Worm (Caenorhabditis elegans) whole organism, young adult: ENCODE data around the gene R160.3.

Experiments used
- F10E7.11 ChIP-seq: sonication (generic microtip); optimal IDR thresholded peaks from 2 replicates; lab custom pipeline; 2017; ENCODE audit warnings: mild to moderate bottlenecking, missing genetic modification characterization, moderate library complexity, missing compliant biosample characterization
- F49E8.2 ChIP-seq: sonication (generic microtip); optimal IDR thresholded peaks from 3 replicates; lab custom pipeline; 2017; ENCODE audit warnings: missing genetic modification characterization, mild to moderate bottlenecking, missing compliant biosample characterization, antibody characterized with exemption, moderate library complexity; ENCODE audit not compliant: insufficient read depth
- F57A8.1 ChIP-seq: fragments of 200-800 bp; sonication (Bioruptor generic); optimal IDR thresholded peaks from 2 replicates; lab custom pipeline; 2018; ENCODE audit warnings: mild to moderate bottlenecking, missing genetic modification characterization, moderate library complexity, missing compliant biosample characterization
- akir-1 ChIP-seq: fragments of 200-800 bp; sonication (Bioruptor generic); optimal IDR thresholded peaks from 2 replicates; lab custom pipeline; 2018; ENCODE audit warnings: mild to moderate bottlenecking, missing genetic modification characterization, moderate library complexity, missing compliant biosample characterization
- attf-3 ChIP-seq: fragments of 200-800 bp; sonication (Bioruptor generic); conservative IDR thresholded peaks from 2 replicates; pipeline ENCODE4 v1.3.6; 2022; ENCODE audit warnings: missing genetic modification reagents, missing genetic modification characterization, missing compliant biosample characterization
- bed-1 ChIP-seq: fragments of 200-800 bp; sonication (Bioruptor generic); IDR thresholded peaks from 2 replicates; pipeline ENCODE4 v1.3.6; 2022; ENCODE audit warnings: missing genetic modification reagents, missing genetic modification characterization, missing compliant biosample characterization
- bed-2 ChIP-seq: fragments of 200-800 bp; sonication (Bioruptor generic); IDR thresholded peaks from 2 replicates; pipeline ENCODE4 v1.3.6; 2022; ENCODE audit warnings: missing genetic modification reagents, missing genetic modification characterization, missing compliant biosample characterization
- cebp-2 ChIP-seq: fragments of 200-800 bp; sonication (Bioruptor generic); IDR thresholded peaks from 2 replicates; pipeline ENCODE4 v1.3.6; 2022; ENCODE audit warnings: missing genetic modification characterization, missing compliant biosample characterization
- ceh-100 ChIP-seq: fragments of 200-800 bp; sonication (Bioruptor generic); IDR thresholded peaks from 2 replicates; pipeline ENCODE4 v1.3.6; 2022; ENCODE audit warnings: missing genetic modification reagents, missing genetic modification characterization, missing compliant biosample characterization
- ceh-58 ChIP-seq: fragments of 200-800 bp; sonication (Bioruptor generic); IDR thresholded peaks from 2 replicates; pipeline ENCODE4 v1.3.6; 2022; ENCODE audit warnings: missing genetic modification characterization, missing compliant biosample characterization
- dpff-1 ChIP-seq: sonication (generic microtip); optimal IDR thresholded peaks from 2 replicates; lab custom pipeline; 2017; ENCODE audit warnings: mild to moderate bottlenecking, missing genetic modification characterization, missing compliant biosample characterization
- egl-18 ChIP-seq: fragments of 200-800 bp; sonication (Bioruptor generic); IDR thresholded peaks from 2 replicates; pipeline ENCODE4 v1.3.6; 2022; ENCODE audit warnings: missing genetic modification reagents, missing genetic modification characterization, missing compliant biosample characterization
- hlh-12 ChIP-seq: sonication (generic microtip); optimal IDR thresholded peaks from 2 replicates; lab custom pipeline; 2016; ENCODE audit warnings: missing genetic modification characterization, missing compliant biosample characterization
- hsf-1 ChIP-seq: fragments of 200-800 bp; sonication (Bioruptor generic); IDR thresholded peaks from 2 replicates; pipeline ENCODE4 v1.3.6; 2022; ENCODE audit warnings: missing genetic modification reagents, missing genetic modification characterization, missing compliant biosample characterization
- lag-1 ChIP-seq: fragments of 200-800 bp; sonication (Bioruptor generic); IDR thresholded peaks from 2 replicates; pipeline ENCODE4 v1.3.6; 2022; ENCODE audit warnings: missing genetic modification reagents, missing genetic modification characterization, missing compliant biosample characterization
- let-607 ChIP-seq, 2 experiments: fragments of 200-800 bp in 1 of 2; sonication (Bioruptor generic) in 1 of 2; sonication (generic microtip) in 1 of 2; optimal IDR thresholded peaks; 2 replicates each; lab custom pipeline; 2016 to 2018; ENCODE audit warnings: mild to moderate bottlenecking in 2 of 2, missing compliant biosample characterization in 2 of 2, missing genetic modification characterization in 2 of 2, moderate library complexity in 2 of 2, missing genotype in 1 of 2
- lin-40 ChIP-seq: sonication (generic microtip); optimal IDR thresholded peaks from 2 replicates; lab custom pipeline; 2016; ENCODE audit warnings: missing genetic modification characterization, mild to moderate bottlenecking, missing compliant biosample characterization, missing genotype, missing genetic modification reagents
- lsl-1 ChIP-seq: fragments of 200-800 bp; sonication (Bioruptor generic); optimal IDR thresholded peaks from 2 replicates; lab custom pipeline; 2018; ENCODE audit warnings: mild to moderate bottlenecking, missing genetic modification characterization, moderate library complexity, missing compliant biosample characterization
- lsy-27 ChIP-seq: sonication (generic microtip); optimal IDR thresholded peaks from 2 replicates; lab custom pipeline; 2017; ENCODE audit warnings: missing genetic modification characterization, mild to moderate bottlenecking, missing compliant biosample characterization, antibody characterized with exemption, missing genotype, borderline replicate concordance; ENCODE audit not compliant: insufficient read depth
- nfyb-1 ChIP-seq: fragments of 200-800 bp; sonication (Bioruptor generic); IDR thresholded peaks from 2 replicates; pipeline ENCODE4 v1.3.6; 2022; ENCODE audit warnings: missing genetic modification reagents, missing genetic modification characterization, missing compliant biosample characterization
- nhr-120 ChIP-seq: fragments of 200-800 bp; sonication (Bioruptor generic); IDR thresholded peaks from 2 replicates; pipeline ENCODE4 v1.3.6; 2022; ENCODE audit warnings: missing genetic modification characterization, missing compliant biosample characterization
- nhr-27 ChIP-seq: fragments of 200-800 bp; sonication (Bioruptor generic); optimal IDR thresholded peaks from 2 replicates; lab custom pipeline; 2018; ENCODE audit warnings: mild to moderate bottlenecking, missing genetic modification characterization, moderate library complexity, missing compliant biosample characterization
- pha-4 ChIP-seq: fragments of 150-350 bp; sonication (generic microtip); optimal IDR thresholded peaks from 2 replicates; lab custom pipeline; 2014; ENCODE audit warnings: missing biosample characterization, missing genetic modification reagents, missing genetic modification characterization
- rcor-1 ChIP-seq: fragments of 200-800 bp; sonication (Bioruptor generic); IDR thresholded peaks from 2 replicates; pipeline ENCODE4 v1.3.6; 2022; ENCODE audit warnings: missing genetic modification reagents, missing genetic modification characterization, missing compliant biosample characterization
- snpc-4 ChIP-seq, 5 experiments: fragments of 150-350 bp in 1 of 5; sonication (generic microtip) in 4 of 5; optimal IDR thresholded peaks; 2 replicates each; lab custom pipeline; 2014 to 2018; ENCODE audit warnings: missing genetic modification characterization in 5 of 5, missing biosample characterization in 3 of 5, antibody characterized with exemption in 2 of 5, mild to moderate bottlenecking in 2 of 5, missing compliant biosample characterization in 2 of 5, missing genotype in 2 of 5, moderate library complexity in 2 of 5, missing genetic modification reagents in 1 of 5
- tbx-9 ChIP-seq: sonication (generic microtip); optimal IDR thresholded peaks from 2 replicates; lab custom pipeline; 2016; ENCODE audit warnings: borderline replicate concordance, missing genetic modification characterization, inconsistent platforms, missing compliant biosample characterization
- unc-130 ChIP-seq: sonication (generic microtip); optimal IDR thresholded peaks from 2 replicates; lab custom pipeline; 2016; ENCODE audit warnings: missing genetic modification reagents, missing genetic modification characterization, missing compliant biosample characterization
- zfh-2 ChIP-seq: fragments of 200-800 bp; sonication (Bioruptor generic); conservative IDR thresholded peaks from 2 replicates; pipeline ENCODE4 v1.3.6; 2022; ENCODE audit warnings: missing genetic modification reagents, missing genetic modification characterization, missing compliant biosample characterization
- ztf-6 ChIP-seq: fragments of 200-800 bp; sonication (Bioruptor generic); IDR thresholded peaks from 2 replicates; pipeline ENCODE4 v1.3.6; 2022; ENCODE audit warnings: missing genetic modification reagents, missing genetic modification characterization, missing compliant biosample characterization

R160.3 gene

ce11 chrX:4322847-4323455 is 43.2 kb downstream of the R160.3 start:
- TF ChIP-seq lsy-27 (tag; lab: Kevin White, UChicago) (no peak), rcor-1 (GFP tag; lab: Robert Waterston, UW) (no peak), pha-4 (tag; lab: Kevin White, UChicago) (no peak), nfyb-1 (GFP tag; lab: Robert Waterston, UW) (no peak), dpff-1 (no peak), lin-40 (tag; lab: Kevin White, UChicago) (no peak), F10E7.11 (tag; lab: Kevin White, UChicago) (no peak), akir-1 (no peak), lag-1 (no peak), zfh-2 (GFP tag; lab: Robert Waterston, UW) (no peak), lsl-1 (GFP tag; lab: Kevin White, UChicago) (no peak)

- TF ChIP-seq let-607 (tag; optimal IDR thresholded peaks at IDR 0.05; lab: Kevin White, UChicago) (no peak), ceh-100 (GFP tag; lab: Robert Waterston, UW) (no peak), F49E8.2 (no peak), egl-18 (GFP tag; lab: Robert Waterston, UW) (no peak), bed-2 (GFP tag; lab: Robert Waterston, UW) (no peak), snpc-4 (GFP tag; optimal IDR thresholded peaks at IDR 0.05; lab: Kevin White, UChicago) (no peak), snpc-4 (tag; optimal IDR thresholded peaks at IDR 0.05; lab: Kevin White, UChicago) (no peak), cebp-2 (no peak), ztf-6 (GFP tag; lab: Robert Waterston, UW) (no peak), hlh-12 (no peak), tbx-9 (no peak), F10E7.11 (tag; lab: Kevin White, UChicago) (no peak), attf-3 (GFP tag; lab: Robert Waterston, UW) (no peak), F57A8.1 (GFP tag; lab: Kevin White, UChicago) (no peak), nhr-27 (tag; lab: Kevin White, UChicago) (no peak), hsf-1 (GFP tag; lab: Robert Waterston, UW) (no peak), unc-130 (GFP tag; lab: Kevin White, UChicago) (no peak), nhr-120 (GFP tag; lab: Robert Waterston, UW) (no peak), ceh-58 (GFP tag; lab: Robert Waterston, UW) (no peak)
Measured at ce11 chrX:4320563-4320962, 45.6 kb downstream of the R160.3 start, which contains the start of gene dop-6. Gene dop-6, plus strand, starts transcription at chrX:4320863.

- no peak for TF ChIP-seq bed-1 (GFP tag; lab: Robert Waterston, UW)
Measured at ce11 chrX:4317095-4317494, 49.0 kb downstream of the R160.3 start.
